Fruit fly (Drosophila melanogaster): Measurements from ENCODE around the gene CenG1A.

The CenG1A gene

DNA sequence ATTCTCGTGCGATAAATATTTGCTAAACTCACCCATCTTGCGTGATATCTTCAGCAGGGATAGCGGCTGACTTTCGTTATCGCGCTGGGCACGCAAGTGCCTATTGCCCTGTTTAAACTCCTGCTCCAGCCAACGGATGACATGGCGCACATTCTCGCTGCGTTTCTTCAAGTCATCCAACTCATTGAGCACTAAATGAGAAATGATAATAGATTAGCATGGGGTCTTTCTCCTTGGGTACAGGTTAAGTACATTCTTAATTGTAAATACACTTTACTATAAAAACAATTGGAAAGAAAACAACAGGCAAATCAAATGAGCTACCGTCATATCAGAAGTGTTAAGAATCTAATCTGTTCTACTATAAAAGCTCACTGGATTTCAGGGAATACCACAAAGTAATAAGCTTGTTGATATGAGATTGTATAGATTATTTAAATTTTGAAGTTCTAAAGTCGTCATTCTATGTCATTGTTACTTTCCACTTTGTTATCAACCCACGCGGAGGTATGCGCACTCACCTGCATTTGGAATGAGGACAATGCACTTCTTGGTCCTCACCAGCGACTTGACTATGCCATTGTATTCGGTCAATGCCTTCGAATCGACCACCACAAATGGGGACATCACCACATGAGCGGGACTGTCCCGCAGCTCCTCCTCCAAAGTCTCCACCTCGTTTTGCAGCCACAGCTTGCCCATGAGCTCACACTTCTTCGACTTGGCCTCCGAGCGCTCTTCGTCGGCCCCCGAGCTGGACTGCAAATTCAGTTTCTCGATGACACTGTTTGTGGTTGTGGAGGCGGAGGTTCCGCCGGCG lies 65.0 kb downstream of the CenG1A start:
- TF ChIP-seq usp (GFP tag; optimal IDR thresholded peaks at IDR 0.05), result no peak
- TF ChIP-seq psq (optimal IDR thresholded peaks at IDR 0.05), result no peak
- no peak for TF ChIP-seq Dll (optimal IDR thresholded peaks at IDR 0.05)
- TF ChIP-seq pan (optimal IDR thresholded peaks at IDR 0.05), result no peak
- TF ChIP-seq CG8478 (optimal IDR thresholded peaks at IDR 0.05), result no peak
- no peak for TF ChIP-seq EcR (GFP tag; optimal IDR thresholded peaks at IDR 0.05)

DNA sequence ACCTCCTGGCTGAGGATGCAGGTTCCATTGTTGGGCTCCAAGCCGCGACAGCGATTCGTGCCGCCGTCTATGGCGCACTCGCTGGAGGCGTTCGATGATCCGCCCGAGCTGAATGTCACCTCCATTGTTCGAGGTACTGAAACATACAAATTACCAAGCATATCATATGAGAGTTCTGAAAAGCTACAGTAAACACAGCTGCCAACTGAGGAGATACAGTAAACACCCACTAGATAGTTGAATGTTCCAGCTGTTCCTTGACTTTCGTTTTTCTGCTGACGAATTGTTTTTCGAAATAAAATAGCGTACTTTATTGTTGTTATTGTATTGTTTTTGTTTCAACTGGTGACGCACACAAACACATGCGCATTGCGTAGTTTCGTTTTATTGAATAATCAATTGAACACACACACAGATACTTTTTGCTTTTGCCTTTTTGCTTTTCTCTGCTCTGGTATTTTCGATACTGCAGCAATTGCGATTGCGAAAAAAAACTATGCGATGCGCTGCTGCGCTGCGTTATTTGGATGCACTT lies 68.5 kb downstream of the CenG1A start:
- TF ChIP-seq EcR (GFP tag; optimal IDR thresholded peaks at IDR 0.05), result no peak
- TF ChIP-seq psq (optimal IDR thresholded peaks at IDR 0.05), result no peak
- TF ChIP-seq usp (GFP tag; optimal IDR thresholded peaks at IDR 0.05), result no peak
- TF ChIP-seq pan (optimal IDR thresholded peaks at IDR 0.05), result no peak
- TF ChIP-seq CG8478 (optimal IDR thresholded peaks at IDR 0.05), result no peak
- TF ChIP-seq Dll (optimal IDR thresholded peaks at IDR 0.05), result no peak

DNA sequence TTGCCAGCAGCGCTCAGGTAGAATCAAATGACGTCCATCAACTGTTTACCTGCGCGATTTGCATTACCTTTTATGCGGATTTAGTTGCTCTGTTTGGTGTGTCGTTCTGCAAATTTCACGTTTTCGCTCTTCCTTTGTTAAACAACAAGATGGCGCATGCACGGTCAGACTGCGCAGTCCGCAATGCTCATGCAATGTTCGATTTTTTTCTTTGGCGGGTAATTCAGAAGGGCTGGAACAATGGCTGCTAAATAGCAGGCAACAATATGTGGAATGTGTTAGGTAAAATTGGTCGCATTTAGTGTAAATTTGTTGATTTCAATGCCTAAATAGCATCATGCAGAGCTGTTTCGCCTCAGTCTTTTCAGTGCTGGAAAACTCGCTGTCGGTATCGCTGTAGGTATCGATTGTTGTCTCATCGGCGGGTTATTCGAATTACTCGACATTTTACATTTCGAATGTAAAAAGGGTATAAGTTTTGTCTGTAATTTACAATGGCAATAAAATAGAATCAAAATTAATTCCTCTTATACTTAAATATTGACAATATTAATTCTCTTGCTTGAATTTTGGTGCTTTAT lies 69.1 kb downstream of the CenG1A start, which contains the start of gene Smg5:
Gene Smg5, minus strand, starts transcription at position 331 of the 581 bp plus-strand sequence.
- TF ChIP-seq psq (optimal IDR thresholded peaks at IDR 0.05), result no peak

DNA sequence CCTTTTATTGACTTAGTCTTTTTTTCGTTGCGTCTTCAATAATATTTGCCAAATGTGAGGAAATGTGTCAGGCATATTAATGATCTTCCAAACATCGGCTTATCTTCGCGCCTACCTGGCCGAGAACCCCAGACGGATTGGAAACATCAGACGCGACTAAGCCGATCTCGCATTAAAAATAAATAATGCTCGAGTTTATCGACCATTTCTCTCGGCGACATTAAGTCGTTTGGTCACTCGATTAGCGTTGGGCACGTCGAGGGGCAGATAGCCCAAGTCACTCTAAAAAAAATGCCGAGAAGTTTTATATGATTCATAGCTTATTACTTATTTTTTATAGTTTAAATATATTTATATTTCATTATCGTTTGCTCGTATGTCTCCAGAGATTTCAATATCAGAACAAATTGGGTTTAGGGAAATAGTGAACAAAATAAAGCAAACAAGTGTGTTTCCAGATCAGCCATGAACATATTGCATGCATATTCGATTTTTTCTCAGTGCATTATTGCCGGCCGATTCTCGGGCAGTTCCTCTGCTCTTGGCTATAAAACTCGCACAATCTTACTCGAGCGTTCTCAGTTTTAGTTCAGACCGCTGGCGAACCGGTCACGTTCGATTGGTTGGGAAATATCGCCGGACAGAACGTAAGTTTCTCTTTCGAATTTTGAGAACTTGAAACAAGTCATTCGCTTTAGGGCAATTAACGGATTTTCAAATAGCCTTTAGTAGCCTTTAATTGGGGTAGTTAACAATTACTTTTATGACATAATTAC lies 69.9 kb downstream of the CenG1A start, which contains the start of gene Ance:
Gene Ance, plus strand, starts transcription at position 574 of the 776 bp plus-strand sequence.
- no peak for TF ChIP-seq pan (optimal IDR thresholded peaks at IDR 0.05)
- no peak for TF ChIP-seq CG8478 (optimal IDR thresholded peaks at IDR 0.05)
- TF ChIP-seq EcR (GFP tag; optimal IDR thresholded peaks at IDR 0.05), result no peak
- TF ChIP-seq usp (GFP tag; optimal IDR thresholded peaks at IDR 0.05), result no peak

DNA sequence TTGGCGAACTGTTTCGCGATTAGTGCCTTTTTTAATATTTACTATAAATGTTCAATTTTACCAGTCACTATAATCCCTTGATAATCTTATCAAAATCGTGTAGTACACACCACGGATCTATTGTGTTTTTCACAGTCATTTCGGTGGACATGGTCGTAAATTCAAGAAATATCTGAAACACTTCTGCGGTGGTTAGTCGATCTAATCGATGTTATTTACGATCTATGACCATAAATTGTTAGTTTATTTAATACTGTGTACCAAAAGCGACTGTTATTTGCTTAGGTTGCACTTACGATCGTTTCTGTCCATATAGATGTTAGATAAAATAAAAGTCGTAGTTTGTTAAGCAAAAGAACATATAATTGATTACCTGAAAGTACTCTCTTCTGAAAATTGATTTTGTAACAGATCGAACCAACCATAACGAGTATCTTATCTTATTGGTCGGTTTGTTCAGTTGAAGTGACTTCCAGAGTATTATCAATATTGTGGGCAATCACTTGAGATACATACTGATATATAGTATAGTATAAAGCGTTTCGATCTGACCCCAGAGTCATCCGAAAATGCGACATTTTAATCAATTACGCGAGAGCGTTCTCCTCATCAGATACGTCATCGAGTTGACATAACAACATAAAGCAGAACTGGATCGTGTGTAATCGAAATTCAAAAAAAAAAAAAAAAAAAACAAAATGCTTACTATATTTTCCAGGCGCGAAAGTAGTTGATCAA lies 70.7 kb downstream of the CenG1A start:
- no peak for TF ChIP-seq Dll (optimal IDR thresholded peaks at IDR 0.05)
- no peak for TF ChIP-seq usp (GFP tag; optimal IDR thresholded peaks at IDR 0.05)
- no peak for TF ChIP-seq psq (optimal IDR thresholded peaks at IDR 0.05)
- no peak for TF ChIP-seq pan (optimal IDR thresholded peaks at IDR 0.05)
- TF ChIP-seq EcR (GFP tag; optimal IDR thresholded peaks at IDR 0.05), result no peak
- TF ChIP-seq CG8478 (optimal IDR thresholded peaks at IDR 0.05), result no peak

DNA sequence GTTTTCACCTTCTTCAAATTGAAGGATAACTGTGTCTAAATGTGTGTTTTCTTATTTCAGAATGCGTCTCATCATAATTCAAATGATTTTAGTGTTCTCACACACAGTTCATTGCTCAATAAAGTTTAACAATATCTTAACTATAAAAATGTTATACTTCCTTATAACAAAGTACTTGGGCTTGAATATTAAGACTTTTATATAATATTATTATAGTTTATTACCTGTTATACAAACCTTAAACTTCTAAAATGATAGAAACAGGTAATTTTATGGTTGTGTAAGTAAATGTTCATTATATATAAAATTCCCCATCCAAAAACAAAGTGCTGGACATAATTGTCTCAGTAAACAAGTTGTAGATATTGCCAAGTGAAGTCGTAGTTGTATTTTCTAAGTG lies 73.7 kb downstream of the CenG1A start, which contains the start of gene Ance-2:
Gene Ance-2, plus strand, starts transcription at position 301 of the 400 bp plus-strand sequence.
- no peak for TF ChIP-seq EcR (GFP tag; optimal IDR thresholded peaks at IDR 0.05)
- TF ChIP-seq psq (optimal IDR thresholded peaks at IDR 0.05), result no peak
- no peak for TF ChIP-seq Dll (optimal IDR thresholded peaks at IDR 0.05)
- TF ChIP-seq usp (GFP tag; optimal IDR thresholded peaks at IDR 0.05), result no peak
- TF ChIP-seq pan (optimal IDR thresholded peaks at IDR 0.05), result no peak
- no peak for TF ChIP-seq CG8478 (optimal IDR thresholded peaks at IDR 0.05)

DNA sequence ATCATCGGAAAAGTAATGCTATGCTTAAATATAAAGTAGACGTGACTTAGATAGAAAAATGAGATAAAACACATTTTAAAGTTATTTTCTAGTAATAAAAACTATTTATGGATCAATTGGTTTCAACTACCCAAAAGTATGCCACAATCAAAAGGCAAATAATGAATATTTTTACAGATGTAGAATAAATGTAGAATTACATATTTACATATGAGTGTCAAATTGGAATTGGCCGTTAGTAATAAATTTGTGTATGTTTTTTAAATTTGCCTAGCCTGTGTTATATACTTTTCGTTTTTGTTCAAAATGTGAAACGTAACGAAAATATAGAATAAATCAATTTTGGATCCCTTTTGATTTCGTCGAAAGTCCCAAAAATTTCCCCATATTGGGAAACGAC lies 76.4 kb downstream of the CenG1A start, which contains the start of gene Acyp:
Gene Acyp, plus strand, starts transcription at position 301 of the 400 bp plus-strand sequence.
- no peak for TF ChIP-seq EcR (GFP tag; optimal IDR thresholded peaks at IDR 0.05)
- TF ChIP-seq usp (GFP tag; optimal IDR thresholded peaks at IDR 0.05), result no peak
- TF ChIP-seq Dll (optimal IDR thresholded peaks at IDR 0.05), result no peak
- no peak for TF ChIP-seq psq (optimal IDR thresholded peaks at IDR 0.05)
- TF ChIP-seq CG8478 (optimal IDR thresholded peaks at IDR 0.05), result no peak
- no peak for TF ChIP-seq pan (optimal IDR thresholded peaks at IDR 0.05)

DNA sequence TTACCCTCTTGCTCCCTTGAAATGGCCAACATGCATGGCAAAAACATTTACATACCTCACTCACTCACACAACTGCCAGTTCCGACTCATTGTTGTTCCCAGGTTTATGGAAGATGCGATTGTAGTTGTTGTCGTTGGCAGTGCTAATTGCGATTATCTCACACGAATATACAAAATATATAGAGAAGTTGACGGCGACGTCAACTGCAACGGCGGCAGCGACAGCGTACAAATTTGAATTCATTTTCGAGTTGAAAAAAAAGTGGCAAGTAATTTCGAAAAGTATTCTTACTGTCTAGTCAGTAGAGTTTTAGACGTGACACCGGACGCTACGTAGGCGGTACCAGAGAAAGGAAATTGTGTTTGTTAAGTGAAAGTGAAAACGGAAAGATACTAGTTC lies 79.1 kb downstream of the CenG1A start, which contains the start of gene Ance-3:
Gene Ance-3, plus strand, starts transcription at position 301 of the 400 bp plus-strand sequence.
- TF ChIP-seq pan (optimal IDR thresholded peaks at IDR 0.05), result no peak
- TF ChIP-seq psq (optimal IDR thresholded peaks at IDR 0.05), result no peak
- no peak for TF ChIP-seq EcR (GFP tag; optimal IDR thresholded peaks at IDR 0.05)
- no peak for TF ChIP-seq Dll (optimal IDR thresholded peaks at IDR 0.05)
- TF ChIP-seq CG8478 (optimal IDR thresholded peaks at IDR 0.05), result no peak
- TF ChIP-seq usp (GFP tag; optimal IDR thresholded peaks at IDR 0.05), result no peak

DNA sequence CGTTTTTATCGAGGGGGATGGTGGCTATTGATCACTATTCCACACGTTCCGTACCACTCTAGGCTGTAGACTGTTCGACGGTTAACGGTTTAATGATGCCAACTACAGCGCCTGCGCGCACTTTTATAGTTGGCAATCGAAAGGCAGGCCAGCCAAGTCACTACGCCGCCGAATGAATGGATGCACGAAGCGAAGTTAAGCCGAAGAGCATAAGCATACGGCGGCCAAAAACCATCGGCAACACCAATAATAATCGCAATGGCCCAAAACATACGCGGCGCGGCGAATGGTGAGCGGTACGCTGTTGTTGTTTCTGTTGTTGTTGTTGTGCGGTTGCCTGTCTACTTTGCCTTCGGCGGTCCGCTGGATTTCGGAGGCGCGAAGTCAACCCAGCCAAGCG lies 88.1 kb downstream of the CenG1A start, which contains the start of gene Vajk1:
Gene Vajk1, minus strand, starts transcription at position 101 of the 400 bp plus-strand sequence.
- TF ChIP-seq usp (GFP tag; optimal IDR thresholded peaks at IDR 0.05) (no peak), CG8478 (optimal IDR thresholded peaks at IDR 0.05) (no peak), EcR (GFP tag; optimal IDR thresholded peaks at IDR 0.05) (no peak), pan (optimal IDR thresholded peaks at IDR 0.05) (no peak), Dll (optimal IDR thresholded peaks at IDR 0.05) (no peak), psq (optimal IDR thresholded peaks at IDR 0.05) (no peak)

DNA sequence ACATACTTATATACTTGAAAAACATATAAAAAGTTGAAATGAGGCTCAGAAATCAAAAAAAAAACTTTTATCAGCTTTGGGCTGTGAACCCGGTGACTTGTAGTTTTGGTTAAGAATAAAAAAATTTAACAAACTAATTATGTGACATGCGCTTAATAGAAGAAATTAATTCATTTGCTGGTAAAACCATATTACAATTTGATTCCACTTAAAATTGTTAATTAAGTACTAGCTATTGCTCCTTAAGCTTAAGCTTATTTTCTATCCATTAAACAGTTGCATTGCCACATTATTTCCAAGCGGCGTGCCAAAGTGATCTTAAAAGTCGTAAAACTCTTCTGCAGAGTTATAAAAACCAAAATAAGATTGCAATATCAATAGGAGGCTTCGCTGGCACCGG lies 88.6 kb downstream of the CenG1A start:
- TF ChIP-seq usp (GFP tag; optimal IDR thresholded peaks at IDR 0.05), result no peak
- TF ChIP-seq CG8478 (optimal IDR thresholded peaks at IDR 0.05), result no peak
- no peak for TF ChIP-seq pan (optimal IDR thresholded peaks at IDR 0.05)
- TF ChIP-seq EcR (GFP tag; optimal IDR thresholded peaks at IDR 0.05), result no peak
- no peak for TF ChIP-seq psq (optimal IDR thresholded peaks at IDR 0.05)
- no peak for TF ChIP-seq Dll (optimal IDR thresholded peaks at IDR 0.05)

DNA sequence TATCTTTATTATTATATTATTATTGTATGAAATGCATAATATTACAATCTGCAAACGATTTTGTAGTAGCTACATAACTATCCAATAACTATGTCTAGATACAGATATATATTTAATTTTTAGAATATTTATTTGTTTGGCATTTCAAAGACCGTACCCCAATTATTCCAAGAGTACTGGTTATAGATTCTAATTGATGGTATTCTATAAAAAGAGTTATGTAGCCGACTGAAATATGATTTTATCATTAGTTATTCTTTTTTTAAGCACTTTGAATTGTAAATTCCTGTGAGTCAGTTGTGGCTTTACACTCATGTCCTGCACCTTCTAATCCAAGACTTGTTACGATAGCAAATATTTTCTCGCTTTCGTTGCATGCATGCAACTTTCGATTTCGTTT lies 90.3 kb downstream of the CenG1A start:
- TF ChIP-seq pan (optimal IDR thresholded peaks at IDR 0.05) (no peak), CG8478 (optimal IDR thresholded peaks at IDR 0.05) (no peak), EcR (GFP tag; optimal IDR thresholded peaks at IDR 0.05) (no peak), Dll (optimal IDR thresholded peaks at IDR 0.05) (no peak), psq (optimal IDR thresholded peaks at IDR 0.05) (no peak), usp (GFP tag; optimal IDR thresholded peaks at IDR 0.05) (no peak)

All from whole organism.